Worm (Caenorhabditis elegans): ENCODE data around the gene F58H1.3.

F58H1.3 gene

DNA sequence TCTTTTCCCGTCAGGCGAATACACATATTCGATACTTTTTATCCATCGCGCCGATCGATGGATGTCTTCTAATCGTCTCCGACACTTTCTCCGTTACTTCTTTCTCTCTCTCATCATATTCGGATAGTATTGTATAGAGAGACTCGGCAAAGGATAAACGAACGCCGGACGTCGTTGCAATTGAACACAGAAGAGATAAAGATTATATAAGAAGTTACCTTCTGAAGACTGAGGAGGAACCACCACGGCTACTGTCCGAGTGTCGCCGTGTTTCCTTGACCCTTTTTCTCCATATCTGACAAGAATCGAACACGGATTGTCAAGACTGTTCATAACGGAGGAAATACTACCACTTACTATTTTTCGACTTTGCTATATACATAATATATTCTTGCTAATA, 34.6 kb upstream of the F58H1.3 start, which contains the start of gene sma-1:
Gene sma-1 (plus strand): TSS at position 301 of the 400 bp plus-strand sequence.
- TF ChIP-seq R02D3.7 (tag; optimal IDR thresholded peaks at IDR 0.05) (no peak), ztf-4 (tag; optimal IDR thresholded peaks at IDR 0.05) (no peak), unc-39 (tag; optimal IDR thresholded peaks at IDR 0.05) (no peak), snpc-4 (tag; optimal IDR thresholded peaks at IDR 0.05) (no peak), ZK546.5 (tag; optimal IDR thresholded peaks at IDR 0.05) (no peak), nhr-23 (tag; optimal IDR thresholded peaks at IDR 0.05) (no peak), aly-2 (tag; optimal IDR thresholded peaks at IDR 0.05) (no peak)

DNA sequence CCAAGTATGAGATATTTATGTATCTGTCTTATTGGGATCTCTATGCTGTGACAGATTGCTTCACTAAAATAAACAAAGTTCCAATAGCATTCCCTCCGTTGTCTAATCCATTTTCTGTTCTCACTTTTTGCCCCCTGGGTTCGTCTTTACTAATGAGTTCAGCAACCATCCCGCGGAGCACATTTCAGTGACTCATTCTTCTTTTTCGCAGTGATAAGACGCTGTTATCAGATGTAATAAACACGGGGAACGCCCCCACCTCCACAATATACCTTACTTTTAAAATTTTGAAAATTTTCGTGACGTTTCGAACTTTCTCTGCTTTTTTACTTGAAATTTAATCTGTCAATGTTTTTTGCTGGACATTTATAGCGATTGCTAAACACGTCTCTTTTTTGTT, 33.7 kb upstream of the F58H1.3 start:
- TF ChIP-seq alr-1 (tag; optimal IDR thresholded peaks at IDR 0.05) = no peak
- TF ChIP-seq blmp-1 (tag; optimal IDR thresholded peaks at IDR 0.05; ENCODE audit: insufficient read depth) = no peak
- TF ChIP-seq egl-27 (tag; optimal IDR thresholded peaks at IDR 0.05) = no peak
- TF ChIP-seq lin-39 (tag; optimal IDR thresholded peaks at IDR 0.05) = no peak
- TF ChIP-seq unc-55 (GFP tag; optimal IDR thresholded peaks at IDR 0.05) = no peak
- TF ChIP-seq Y55F3AM.14 (GFP tag; optimal IDR thresholded peaks at IDR 0.05) = no peak
- no peak for TF ChIP-seq C34F6.9 (tag; optimal IDR thresholded peaks at IDR 0.05)
- TF ChIP-seq fos-1 (tag; optimal IDR thresholded peaks at IDR 0.05) = peak; percentile 78
- no peak for TF ChIP-seq nhr-12 (tag; optimal IDR thresholded peaks at IDR 0.05)
- no peak for TF ChIP-seq nhr-77 (tag; optimal IDR thresholded peaks at IDR 0.05)
- TF ChIP-seq sma-9 (GFP tag; optimal IDR thresholded peaks at IDR 0.05) = peak; percentile 61
- no peak for TF ChIP-seq sma-9 (tag; optimal IDR thresholded peaks at IDR 0.05)
- TF ChIP-seq unc-39 (tag; optimal IDR thresholded peaks at IDR 0.05) = no peak
- TF ChIP-seq lsy-2 (tag; optimal IDR thresholded peaks at IDR 0.05) = no peak

DNA sequence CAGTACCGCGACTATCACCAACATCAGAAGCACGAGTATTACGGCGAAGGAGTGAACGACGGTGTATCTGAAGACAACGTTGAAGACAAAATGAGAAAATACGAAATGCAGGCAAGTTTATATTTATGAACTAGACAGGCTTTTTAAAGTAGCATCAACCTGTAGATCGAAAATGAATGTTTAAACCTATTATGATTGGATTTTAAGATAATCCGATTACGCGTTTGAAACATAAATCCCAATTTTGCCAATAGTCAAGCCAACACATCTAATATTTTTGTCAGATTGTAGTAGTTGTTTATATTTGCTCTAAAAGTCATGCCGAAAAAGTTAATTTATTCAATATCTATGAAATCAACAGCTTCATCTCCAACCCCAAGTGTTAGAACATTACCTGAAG, 32.5 kb upstream of the F58H1.3 start:
- no peak for TF ChIP-seq ZK546.5 (tag; optimal IDR thresholded peaks at IDR 0.05)

DNA sequence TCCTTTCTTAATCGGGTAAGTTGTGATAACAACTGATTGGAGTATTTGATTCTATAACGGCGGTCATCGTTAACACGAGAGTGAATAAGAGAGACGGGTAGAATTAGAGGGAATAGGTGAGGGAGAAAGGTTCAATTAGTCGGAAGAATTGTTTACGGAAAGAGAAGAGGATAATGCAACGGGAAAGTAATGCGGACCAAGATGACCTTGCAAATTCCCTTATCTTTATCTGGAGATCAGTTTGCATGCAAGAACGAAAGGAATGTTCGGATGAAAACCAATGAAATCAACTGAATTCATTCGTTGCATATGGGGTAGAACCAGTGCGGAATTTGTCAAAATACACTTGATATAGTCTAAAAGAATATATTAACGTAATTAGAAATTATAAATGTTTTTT, 31.6 kb upstream of the F58H1.3 start:
- TF ChIP-seq mab-5 (tag; optimal IDR thresholded peaks at IDR 0.05) (no peak), nhr-6 (tag; optimal IDR thresholded peaks at IDR 0.05) (no peak), lin-39 (tag; optimal IDR thresholded peaks at IDR 0.05) (no peak), ztf-4 (tag; optimal IDR thresholded peaks at IDR 0.05) (no peak), gmeb-1 (tag; optimal IDR thresholded peaks at IDR 0.05) (no peak), nhr-23 (tag; optimal IDR thresholded peaks at IDR 0.05) (no peak), lin-11 (tag; optimal IDR thresholded peaks at IDR 0.05) (no peak), Y55F3AM.14 (GFP tag; optimal IDR thresholded peaks at IDR 0.05) (no peak), C34F6.9 (tag; optimal IDR thresholded peaks at IDR 0.05) (no peak), ztf-11 (tag; optimal IDR thresholded peaks at IDR 0.05) (no peak), fos-1 (tag; optimal IDR thresholded peaks at IDR 0.05) (no peak)

DNA sequence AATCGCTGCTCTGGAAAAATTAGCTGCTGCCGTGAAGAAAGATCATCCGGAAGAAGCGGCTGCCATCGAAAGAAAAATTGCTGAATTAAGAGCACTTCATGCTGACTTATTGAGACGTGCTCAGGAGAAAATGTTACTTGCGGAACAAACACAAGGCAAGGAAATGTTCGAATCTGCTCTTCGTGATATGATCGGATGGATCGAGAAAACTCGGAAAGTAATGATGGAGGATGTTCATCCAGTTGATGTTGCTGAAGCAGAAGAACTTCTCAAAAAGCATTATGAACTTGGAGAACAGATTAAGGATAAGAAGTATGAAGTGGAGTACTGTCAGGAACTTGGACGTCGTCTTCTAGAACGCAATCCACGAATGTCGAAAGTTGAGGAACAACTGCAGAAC, 27.8 kb upstream of the F58H1.3 start:
- no peak for TF ChIP-seq lsy-2 (tag; optimal IDR thresholded peaks at IDR 0.05)
- TF ChIP-seq F13H6.1 (tag; optimal IDR thresholded peaks at IDR 0.05) = no peak
- no peak for TF ChIP-seq sem-4 (tag; optimal IDR thresholded peaks at IDR 0.05)
- TF ChIP-seq Y55F3AM.14 (GFP tag; optimal IDR thresholded peaks at IDR 0.05) = no peak
- no peak for TF ChIP-seq ceh-16 (tag; optimal IDR thresholded peaks at IDR 0.05)
- no peak for TF ChIP-seq dmd-4 (tag; optimal IDR thresholded peaks at IDR 0.05)
- TF ChIP-seq ztf-4 (tag; optimal IDR thresholded peaks at IDR 0.05) = no peak

DNA sequence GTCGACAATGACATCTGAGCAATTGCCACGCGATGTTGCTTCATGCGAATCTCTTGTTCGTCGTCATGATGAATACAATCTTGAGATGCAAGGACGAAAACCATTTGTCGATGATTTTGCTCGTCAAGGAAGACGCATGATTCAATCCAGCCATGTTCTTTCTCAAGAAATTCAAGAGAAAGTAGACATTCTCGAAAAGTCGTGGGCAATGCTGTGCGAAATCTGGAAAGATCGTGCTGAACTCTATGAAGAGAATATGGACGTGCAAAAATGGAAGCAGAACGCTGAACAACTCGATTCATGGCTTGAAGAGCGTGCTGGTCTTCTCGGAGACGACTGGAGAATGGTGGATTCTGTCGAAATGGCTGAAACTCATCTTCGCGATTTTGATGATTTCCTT, 20.5 kb upstream of the F58H1.3 start:
- TF ChIP-seq dmd-4 (tag; optimal IDR thresholded peaks at IDR 0.05) (no peak), ceh-82 (tag; optimal IDR thresholded peaks at IDR 0.05) (no peak), sma-9 (GFP tag; optimal IDR thresholded peaks at IDR 0.05) (no peak), sma-9 (tag; optimal IDR thresholded peaks at IDR 0.05) (no peak), aly-2 (tag; optimal IDR thresholded peaks at IDR 0.05) (no peak), nhr-10 (tag; optimal IDR thresholded peaks at IDR 0.05) (no peak), ama-1 (optimal IDR thresholded peaks at IDR 0.05) (no peak), lin-13 (GFP tag; optimal IDR thresholded peaks at IDR 0.05) (no peak), C34F6.9 (tag; optimal IDR thresholded peaks at IDR 0.05) (no peak), unc-62 (GFP tag; optimal IDR thresholded peaks at IDR 0.05) (no peak), unc-55 (GFP tag; optimal IDR thresholded peaks at IDR 0.05) (no peak), nhr-11 (tag; optimal IDR thresholded peaks at IDR 0.05) (no peak), mdl-1 (tag; optimal IDR thresholded peaks at IDR 0.05) (no peak), mab-5 (tag; optimal IDR thresholded peaks at IDR 0.05) (no peak), gmeb-1 (tag; optimal IDR thresholded peaks at IDR 0.05) (no peak), F13H6.1 (tag; optimal IDR thresholded peaks at IDR 0.05) (no peak), sem-4 (tag; optimal IDR thresholded peaks at IDR 0.05) (no peak)

Data from whole organism, L2 larva.